Worm (Caenorhabditis elegans): Measurements from ENCODE around the gene F53F8.6.

F53F8.6 gene

ce11 chrV:20670625-20671024, 33.4 kb upstream of the F53F8.6 start:
- TF ChIP-seq lin-39 (tag; optimal IDR thresholded peaks at IDR 0.05): no peak
- peak; percentile 29; the same call in 1 of the 2 replicates for TF ChIP-seq set-16 (GFP tag; IDR thresholded peaks at IDR 0.05)
- 0 out of 2 replicates have a peak, but pooled peaks have one; percentile 9 for TF ChIP-seq madf-9 (GFP tag; conservative IDR thresholded peaks at IDR 0.05)
- TF ChIP-seq nhr-102 (tag; optimal IDR thresholded peaks at IDR 0.05): no peak
- TF ChIP-seq Y5F2A.4 (GFP tag; optimal IDR thresholded peaks at IDR 0.05): no peak
- TF ChIP-seq lim-7 (GFP tag; IDR thresholded peaks at IDR 0.05): peak; percentile 36; the same call in 1 of the 2 replicates

DNA sequence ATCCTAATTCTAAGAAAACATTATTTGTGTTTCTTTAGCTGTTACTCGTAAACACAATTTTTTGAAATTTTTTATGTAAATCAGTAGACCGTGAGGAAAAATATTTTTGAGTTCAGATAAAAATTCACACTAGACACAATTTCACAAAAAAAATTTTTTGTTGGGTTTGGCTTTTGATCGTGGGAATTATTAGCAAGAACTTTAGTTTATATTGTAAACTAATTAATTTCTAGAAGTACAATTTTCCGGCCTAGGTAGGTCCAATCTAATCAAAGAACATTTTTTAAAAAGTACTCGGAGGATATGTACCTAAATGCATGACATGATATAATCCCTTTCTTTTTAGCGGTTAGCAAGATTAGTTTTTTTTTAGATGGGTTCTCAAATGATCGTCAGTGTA, 23.8 kb upstream of the F53F8.6 start:
- peak in 1 of 2 experiments; percentile 92 for TF ChIP-seq unc-62 (GFP tag; optimal IDR thresholded peaks at IDR 0.05 in 1 of 2)
- TF ChIP-seq unc-62 (tag; optimal IDR thresholded peaks at IDR 0.05): no peak
- TF ChIP-seq hlh-30 (tag; optimal IDR thresholded peaks at IDR 0.05; ENCODE audit: insufficient read depth): no peak
- TF ChIP-seq zip-2 (tag; optimal IDR thresholded peaks at IDR 0.05): no peak
- no peak for TF ChIP-seq ceh-20 (GFP tag; IDR thresholded peaks at IDR 0.05)

- TF ChIP-seq aha-1 (tag): peak; percentile 36
- TF ChIP-seq arid-1 (GFP tag; conservative IDR thresholded peaks at IDR 0.05): no peak
- peak in 1 of 2 experiments; percentile 10 for TF ChIP-seq unc-62 (GFP tag; optimal IDR thresholded peaks at IDR 0.05 in 1 of 2)
- TF ChIP-seq unc-62 (tag; optimal IDR thresholded peaks at IDR 0.05): no peak
- no peak for TF ChIP-seq lin-1 (GFP tag; IDR thresholded peaks at IDR 0.05)
- TF ChIP-seq mdl-1 (tag; optimal IDR thresholded peaks at IDR 0.05): no peak
- no peak for TF ChIP-seq cey-2 (tag; optimal IDR thresholded peaks at IDR 0.05; ENCODE audit: borderline replicate concordance, insufficient read depth)
Observed at ce11 chrV:20681120-20681519, 22.9 kb upstream of the F53F8.6 start, which contains the start of gene srsx-35. Gene srsx-35 (plus strand): TSS chrV:20681420.

DNA sequence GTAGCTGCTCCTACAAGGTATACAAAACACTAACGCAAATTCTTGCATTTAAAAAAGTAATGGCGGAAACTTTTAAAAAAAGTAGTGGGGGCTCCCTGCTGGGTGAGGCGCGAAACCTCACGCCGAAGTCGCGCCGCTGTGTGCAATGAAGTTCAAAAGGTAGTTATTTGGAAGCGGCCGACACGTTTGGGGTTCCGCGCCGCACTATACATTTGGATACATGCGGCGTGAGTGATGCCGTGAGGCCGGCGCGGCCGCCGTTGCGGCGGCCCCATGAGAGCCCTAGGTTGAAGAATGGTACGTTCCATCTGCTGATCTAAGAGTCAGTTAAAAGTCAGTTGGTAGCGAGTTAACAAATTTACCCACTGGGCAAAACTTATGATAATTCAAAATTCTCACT, 22.2 kb upstream of the F53F8.6 start:
- TF ChIP-seq saeg-2 (GFP tag; IDR thresholded peaks at IDR 0.05): no peak
- peak; percentile 63 for TF ChIP-seq set-16 (GFP tag; IDR thresholded peaks at IDR 0.05)
- TF ChIP-seq nhr-102 (tag; optimal IDR thresholded peaks at IDR 0.05): no peak
- 0 out of 2 replicates have a peak, but pooled peaks have one; percentile 32 for TF ChIP-seq Y48G9A.11 (GFP tag; IDR thresholded peaks at IDR 0.05)

DNA sequence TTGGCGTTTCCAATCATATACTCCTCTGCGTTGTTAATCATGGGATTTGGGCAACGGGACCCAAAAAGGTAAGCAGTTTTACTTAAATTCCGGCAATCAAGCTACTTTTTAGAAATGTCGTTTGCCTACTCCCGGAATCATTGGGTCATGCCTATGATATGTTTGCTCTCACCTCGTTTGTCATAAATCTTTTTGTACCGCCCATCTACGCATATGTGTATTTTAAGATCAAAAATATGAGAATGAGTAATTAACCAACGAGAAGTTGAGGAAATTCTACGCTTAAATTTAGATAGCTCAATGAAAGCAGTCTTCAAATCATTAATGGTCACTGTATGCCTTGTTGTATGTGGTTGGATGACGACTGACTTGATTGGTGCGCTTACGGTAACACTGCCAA, 21.7 kb upstream of the F53F8.6 start:
- TF ChIP-seq unc-62 (GFP tag; optimal IDR thresholded peaks at IDR 0.05 in 1 of 2) (peak in 1 of 2 experiments; percentile 98), unc-62 (tag; optimal IDR thresholded peaks at IDR 0.05) (no peak), ztf-7 (tag; optimal IDR thresholded peaks at IDR 0.05) (no peak)

- TF ChIP-seq F10B5.3 (tag; optimal IDR thresholded peaks at IDR 0.05): no peak
- no peak for TF ChIP-seq daf-8 (GFP tag; IDR thresholded peaks at IDR 0.05)
- TF ChIP-seq duxl-1 (tag; optimal IDR thresholded peaks at IDR 0.05; ENCODE audit: poor library complexity): no peak
- TF ChIP-seq jun-1 (tag; optimal IDR thresholded peaks at IDR 0.05): no peak
- no peak for TF ChIP-seq ceh-82 (tag; optimal IDR thresholded peaks at IDR 0.05)
- no peak for TF ChIP-seq lim-7 (GFP tag; IDR thresholded peaks at IDR 0.05)
- TF ChIP-seq nhr-28 (tag; optimal IDR thresholded peaks at IDR 0.05): no peak
- TF ChIP-seq ZK337.2 (GFP tag; IDR thresholded peaks at IDR 0.05): no peak
- TF ChIP-seq ceh-32 (tag; optimal IDR thresholded peaks at IDR 0.05; ENCODE audit: poor library complexity): no peak
- TF ChIP-seq D1046.2 (GFP tag; IDR thresholded peaks at IDR 0.05): no peak
- TF ChIP-seq arid-1 (GFP tag; conservative IDR thresholded peaks at IDR 0.05): no peak
Observed at ce11 chrV:20685383-20685782, 18.6 kb upstream of the F53F8.6 start, which contains the start of gene klf-2. Gene klf-2 (plus strand): TSS chrV:20685683.

DNA sequence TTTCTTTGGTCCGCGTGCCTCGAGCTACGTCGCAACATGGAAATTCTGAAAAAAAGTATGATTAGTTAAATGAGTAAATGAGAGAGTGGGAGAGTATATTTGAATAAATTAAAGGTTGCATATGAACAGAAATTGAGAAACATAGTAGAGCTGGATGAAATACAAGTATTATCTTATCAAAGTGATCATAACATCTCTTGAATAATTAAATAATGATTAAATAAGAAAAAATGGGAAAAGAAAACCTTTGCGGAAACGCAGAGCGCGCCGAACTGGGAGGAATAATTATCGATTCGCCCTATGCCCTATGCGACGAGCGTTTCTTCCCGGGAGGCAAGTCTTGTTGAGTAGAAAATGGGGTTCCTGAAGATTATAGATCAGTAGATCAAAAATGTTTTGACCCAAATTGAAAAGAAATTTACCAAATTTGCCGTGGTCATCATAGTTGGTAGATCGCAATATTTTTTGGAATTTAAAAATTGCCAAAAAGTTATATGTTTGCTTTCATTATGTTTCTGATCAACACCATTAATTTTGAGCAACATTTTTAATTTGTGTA, 14.5 kb upstream of the F53F8.6 start, which contains the start of gene F53F8.3:
Gene F53F8.3, minus strand, starts transcription at position 51 of the 559 bp plus-strand sequence.
- TF ChIP-seq ztf-7 (tag; optimal IDR thresholded peaks at IDR 0.05): no peak

Data from whole organism, L4 larva.